Fruit fly (Drosophila melanogaster) whole organism, embryonic: Measurements from ENCODE around the gene CG13862.
A peak's percentile ranks its signal among the peaks of the same experiment; 100 is the strongest.
"Not testable (repeated sequence)": the region's sequence is repeated elsewhere in the genome, so short reads cannot be mapped to it uniquely, and the experiment has no call there.

Source experiments
- Adf1 ChIP-seq: fragments of 200-800 bp; sonication (Bioruptor generic); IDR thresholded peaks from 2 replicates; pipeline ENCODE4 v1.3.6; 2022; ENCODE audit warnings: missing biosample characterization, missing genetic modification characterization
- CG10147 ChIP-seq: fragments of 200-800 bp; sonication (Bioruptor generic); optimal IDR thresholded peaks from 2 replicates; lab custom pipeline; 2019; ENCODE audit warnings: missing biosample characterization, mild to moderate bottlenecking, missing genetic modification characterization, moderate library complexity
- CG12391 ChIP-seq: fragments of 200-800 bp; sonication (Bioruptor generic); optimal IDR thresholded peaks from 3 replicates; lab custom pipeline; 2018; ENCODE audit warnings: missing biosample characterization, mild to moderate bottlenecking, missing genetic modification characterization, moderate library complexity
- CG14667 ChIP-seq: fragments of 200-800 bp; sonication (Bioruptor generic); IDR thresholded peaks from 2 replicates; pipeline ENCODE4 v1.3.6; 2022; ENCODE audit warnings: missing biosample characterization, missing genetic modification characterization
- CG15479 ChIP-seq: fragments of 200-800 bp; sonication (Bioruptor generic); optimal IDR thresholded peaks from 3 replicates; lab custom pipeline; 2019; ENCODE audit warnings: missing biosample characterization, mild to moderate bottlenecking, missing genetic modification characterization, moderate library complexity
- CG17328 ChIP-seq: fragments of 200-800 bp; sonication (Bioruptor generic); IDR thresholded peaks from 2 replicates; pipeline ENCODE4 v1.3.6; 2022; ENCODE audit warnings: missing biosample characterization, missing genetic modification characterization
- CG17912 ChIP-seq: fragments of 200-800 bp; sonication (Bioruptor generic); optimal IDR thresholded peaks from 2 replicates; lab custom pipeline; 2018; ENCODE audit warnings: missing biosample characterization, mild to moderate bottlenecking, missing genetic modification characterization
- CG18262 ChIP-seq: fragments of 200-800 bp; optimal IDR thresholded peaks from 3 replicates; lab custom pipeline; 2019; ENCODE audit warnings: missing biosample characterization, mild to moderate bottlenecking, missing genetic modification characterization, moderate library complexity
- CG2202 ChIP-seq: fragments of 200-800 bp; sonication (Bioruptor generic); optimal IDR thresholded peaks from 2 replicates; lab custom pipeline; 2018; ENCODE audit warnings: missing biosample characterization, mild to moderate bottlenecking, missing genetic modification characterization
- CG2678 ChIP-seq: fragments of 200-800 bp; sonication (Bioruptor generic); optimal IDR thresholded peaks from 3 replicates; lab custom pipeline; 2019; ENCODE audit warnings: missing biosample characterization, mild to moderate bottlenecking, missing genetic modification characterization, moderate library complexity
- CG2712 ChIP-seq: fragments of 200-800 bp; optimal IDR thresholded peaks from 3 replicates; lab custom pipeline; 2019; ENCODE audit warnings: missing biosample characterization, mild to moderate bottlenecking, missing genetic modification characterization, moderate library complexity
- CG31224 ChIP-seq: fragments of 200-800 bp; sonication (Bioruptor generic); IDR thresholded peaks from 2 replicates; pipeline ENCODE4 v1.3.6; 2022; ENCODE audit warnings: missing biosample characterization, missing genetic modification characterization
- CG31441 ChIP-seq: fragments of 200-800 bp; sonication (Bioruptor generic); IDR thresholded peaks from 2 replicates; pipeline ENCODE4 v1.3.6; 2022; ENCODE audit warnings: missing biosample characterization, missing genetic modification characterization
- CG3163 ChIP-seq: fragments of 200-800 bp; sonication (Bioruptor generic); optimal IDR thresholded peaks from 3 replicates; lab custom pipeline; 2016; ENCODE audit warnings: missing biosample characterization, missing genetic modification characterization
- CG3281 ChIP-seq: fragments of 200-800 bp; sonication (Bioruptor generic); optimal IDR thresholded peaks from 3 replicates; lab custom pipeline; 2017; ENCODE audit warnings: missing biosample characterization, mild to moderate bottlenecking, missing genetic modification characterization
- CG3726 ChIP-seq: fragments of 200-800 bp; sonication (Bioruptor generic); IDR thresholded peaks from 3 replicates; pipeline ENCODE4, ENCODE4 v1.3.6; 2022; ENCODE audit warnings: missing biosample characterization, missing genetic modification characterization
- CG4424 ChIP-seq: fragments of 200-800 bp; sonication (Bioruptor generic); optimal IDR thresholded peaks from 3 replicates; lab custom pipeline; 2016; ENCODE audit warnings: missing biosample characterization, missing genetic modification characterization
- CG7271 ChIP-seq: fragments of 200-800 bp; sonication (Bioruptor generic); optimal IDR thresholded peaks from 2 replicates; lab custom pipeline; 2018; ENCODE audit warnings: missing biosample characterization, mild to moderate bottlenecking, missing genetic modification characterization, moderate library complexity
- CG8281 ChIP-seq: fragments of 200-800 bp; sonication (Bioruptor generic); optimal IDR thresholded peaks from 2 replicates; lab custom pipeline; 2018; ENCODE audit warnings: missing biosample characterization, mild to moderate bottlenecking, missing genetic modification characterization, moderate library complexity
- Dad ChIP-seq: fragments of 200-800 bp; sonication (Bioruptor generic); optimal IDR thresholded peaks from 3 replicates; lab custom pipeline; 2016; ENCODE audit warnings: missing biosample characterization, missing genetic modification characterization
- Dll ChIP-seq: fragments of 200-800 bp; sonication (Bioruptor generic); IDR thresholded peaks from 4 replicates; pipeline ENCODE4 v1.3.6; 2022; ENCODE audit warnings: missing biosample characterization, missing genetic modification characterization; ENCODE audit not compliant: partially characterized antibody
- GATAe ChIP-seq: fragments of 200-800 bp; sonication (Bioruptor generic); conservative IDR thresholded peaks from 2 replicates; pipeline ENCODE4 v1.3.6; 2022; ENCODE audit warnings: missing biosample characterization, missing genetic modification characterization
- Hand ChIP-seq: fragments of 200-800 bp; sonication (Bioruptor generic); optimal IDR thresholded peaks from 2 replicates; lab custom pipeline; 2017; ENCODE audit warnings: mild to moderate bottlenecking, missing biosample characterization, missing genetic modification reagents, missing genetic modification characterization
- Hr51 ChIP-seq, 2 experiments: fragments of 200-800 bp; sonication (Bioruptor generic); optimal IDR thresholded peaks; 2 replicates in 1 of 2; 3 replicates in 1 of 2; lab custom pipeline; 2016 to 2018; ENCODE audit warnings: missing biosample characterization in 2 of 2, missing genetic modification characterization in 2 of 2, mild to moderate bottlenecking in 1 of 2, moderate library complexity in 1 of 2
- Lpt ChIP-seq: fragments of >200 bp; optimal IDR thresholded peaks from 2 replicates; lab custom pipeline; 2018; ENCODE audit warnings: missing biosample characterization, missing genetic modification characterization
- MTF-1 ChIP-seq: fragments of 200-800 bp; sonication (Bioruptor generic); optimal IDR thresholded peaks from 2 replicates; lab custom pipeline; 2018; ENCODE audit warnings: missing biosample characterization, mild to moderate bottlenecking, missing genetic modification characterization, borderline replicate concordance
- NC2β ChIP-seq: fragments of 200-800 bp; sonication (Bioruptor generic); optimal IDR thresholded peaks from 2 replicates; lab custom pipeline; 2016; ENCODE audit warnings: missing biosample characterization, missing genetic modification characterization
- Sry-δ ChIP-seq: fragments of 200-800 bp; sonication (Bioruptor generic); optimal IDR thresholded peaks from 2 replicates; lab custom pipeline; 2016; ENCODE audit warnings: missing biosample characterization, missing genetic modification characterization
- ap ChIP-seq: fragments of 200-800 bp; sonication (Bioruptor generic); IDR thresholded peaks from 2 replicates; pipeline ENCODE4 v1.3.6; 2022; ENCODE audit warnings: missing biosample characterization, missing genetic modification characterization
- croc ChIP-seq: fragments of 200-800 bp; sonication (Bioruptor generic); conservative IDR thresholded peaks from 3 replicates; pipeline ENCODE4 v1.3.6; 2022; ENCODE audit warnings: missing biosample characterization, missing genetic modification characterization
- cwo ChIP-seq: fragments of 200-800 bp; sonication (Bioruptor generic); optimal IDR thresholded peaks from 3 replicates; lab custom pipeline; 2017; ENCODE audit warnings: missing biosample characterization, missing genetic modification characterization, mild to moderate bottlenecking, moderate library complexity, missing genetic modification reagents
- eve ChIP-seq, 2 experiments: fragments of >200 bp; optimal IDR thresholded peaks; 2 replicates each; lab custom pipeline; 2017; ENCODE audit warnings: missing biosample characterization in 2 of 2, missing genetic modification characterization in 2 of 2
- fd102C ChIP-seq: fragments of 200-800 bp; sonication (Bioruptor generic); optimal IDR thresholded peaks from 2 replicates; lab custom pipeline; 2018; ENCODE audit warnings: missing biosample characterization, mild to moderate bottlenecking, missing genetic modification characterization, moderate library complexity
- fd96Cb ChIP-seq: fragments of 200-800 bp; sonication (Bioruptor generic); optimal IDR thresholded peaks from 2 replicates; lab custom pipeline; 2018; ENCODE audit warnings: missing biosample characterization, mild to moderate bottlenecking, missing genetic modification characterization, moderate library complexity
- h ChIP-seq: fragments of >200 bp; optimal IDR thresholded peaks from 2 replicates; lab custom pipeline; 2017
- ham ChIP-seq: fragments of 200-800 bp; sonication (Bioruptor generic); IDR thresholded peaks from 2 replicates; pipeline ENCODE4 v1.3.6; 2022; ENCODE audit warnings: missing biosample characterization, missing genetic modification characterization
- lov ChIP-seq, 2 experiments: fragments of 200-800 bp in 1 of 2; fragments of >200 bp in 1 of 2; sonication (Bioruptor generic) in 1 of 2; IDR thresholded peaks in 1 of 2; optimal IDR thresholded peaks in 1 of 2; 2 replicates in 1 of 2; 3 replicates in 1 of 2; pipeline versions ENCODE4 v1.3.6 to Lab custom; 2017 to 2022; ENCODE audit warnings: missing biosample characterization in 1 of 2, missing genetic modification characterization in 1 of 2
- sens-2 ChIP-seq: fragments of 200-800 bp; sonication (Bioruptor generic); IDR thresholded peaks from 2 replicates; pipeline ENCODE4 v1.3.6; 2022; ENCODE audit warnings: missing biosample characterization, missing genetic modification characterization
- sob ChIP-seq: fragments of 200-800 bp; sonication (Bioruptor generic); IDR thresholded peaks from 2 replicates; pipeline ENCODE4 v1.3.6; 2022; ENCODE audit warnings: missing biosample characterization, missing genetic modification characterization
- vfl ChIP-seq: fragments of 200-800 bp; sonication (Bioruptor generic); optimal IDR thresholded peaks from 2 replicates; lab custom pipeline; 2016; ENCODE audit warnings: missing biosample characterization, missing genetic modification characterization

Gene CG13862

dm6 chr3R:22287470-22287869, 44.3 kb upstream of the CG13862 start (continued):
- TF ChIP-seq Dad (GFP tag; lab: Kevin White, UChicago) (no peak), Dll (GFP tag; lab: Robert Waterston, UW) (no peak), vfl (GFP tag; lab: Kevin White, UChicago) (no peak), CG14667 (GFP tag; lab: Robert Waterston, UW) (no peak), Sry-δ (no peak), lov (optimal IDR thresholded peaks at IDR 0.05; lab: Kevin White, UChicago) (no peak), lov (GFP tag; IDR thresholded peaks at IDR 0.05; lab: Robert Waterston, UW) (no peak), Hr51 (GFP tag; optimal IDR thresholded peaks at IDR 0.05; lab: Kevin White, UChicago) (peak in 1 of 2 experiments; percentile 17), CG3726 (GFP tag; lab: Robert Waterston, UW) (no peak)

DNA sequence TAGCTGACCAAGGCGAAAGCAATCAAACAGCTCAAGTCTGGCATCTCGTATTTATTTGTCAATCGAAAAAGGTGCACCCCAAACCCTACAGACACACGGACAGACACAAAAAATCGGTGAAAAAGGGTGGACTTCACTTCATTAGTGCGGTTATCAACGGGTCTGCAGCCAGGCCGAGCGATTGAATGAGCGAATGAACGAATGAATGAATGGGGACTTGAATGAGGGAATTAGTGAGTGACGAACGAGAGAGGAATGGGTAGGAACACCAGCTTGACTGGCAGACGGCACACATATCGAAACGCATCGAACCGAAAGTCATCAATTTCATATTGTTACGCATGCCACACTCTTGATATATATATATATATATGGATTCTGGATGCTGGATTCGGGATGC, 43.5 kb upstream of the CG13862 start:
- TF ChIP-seq CG8281, result peak; percentile 96
- no peak for TF ChIP-seq CG10147 (GFP tag; lab: Kevin White, UChicago)
- TF ChIP-seq Adf1, result no peak
- TF ChIP-seq NC2β (GFP tag; lab: Kevin White, UChicago), result no peak
- no peak for TF ChIP-seq CG7271 (tag; lab: Kevin White, UChicago)
- no peak for TF ChIP-seq CG17912 (GFP tag; lab: Kevin White, UChicago)

- TF ChIP-seq cwo (GFP tag; lab: Kevin White, UChicago); MTF-1 (GFP tag; lab: Kevin White, UChicago); ap (GFP tag; lab: Robert Waterston, UW): not testable (repeated sequence)
Observed at dm6 chr3R:22298505-22298904, 33.3 kb upstream of the CG13862 start, which contains the start of gene CG7084. TSS of gene CG7084 (plus strand) at chr3R:22298805.

DNA sequence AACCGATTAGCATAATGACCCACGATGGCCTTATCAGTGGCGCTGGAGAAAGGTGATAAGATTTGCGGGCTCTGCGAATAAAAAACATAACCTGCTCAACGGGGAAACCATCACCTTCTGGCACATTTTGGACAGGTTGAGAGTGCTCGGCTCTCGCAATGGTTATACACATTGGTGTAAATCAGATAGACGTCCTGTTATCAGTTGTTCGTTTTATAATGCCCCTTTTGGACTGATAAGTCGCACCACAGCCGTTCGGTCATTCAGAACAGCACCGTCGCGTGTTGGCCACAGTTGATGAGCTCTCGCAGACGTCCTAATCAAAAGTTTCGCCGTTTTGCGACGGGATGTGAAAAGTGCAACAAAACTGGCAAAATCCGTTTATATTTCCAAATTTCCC, 32.5 kb upstream of the CG13862 start:
- TF ChIP-seq ham, result peak; percentile 30; the same call in 1 of the 2 replicates
- peak; percentile 68 for TF ChIP-seq GATAe (GFP tag; lab: Robert Waterston, UW)

DNA sequence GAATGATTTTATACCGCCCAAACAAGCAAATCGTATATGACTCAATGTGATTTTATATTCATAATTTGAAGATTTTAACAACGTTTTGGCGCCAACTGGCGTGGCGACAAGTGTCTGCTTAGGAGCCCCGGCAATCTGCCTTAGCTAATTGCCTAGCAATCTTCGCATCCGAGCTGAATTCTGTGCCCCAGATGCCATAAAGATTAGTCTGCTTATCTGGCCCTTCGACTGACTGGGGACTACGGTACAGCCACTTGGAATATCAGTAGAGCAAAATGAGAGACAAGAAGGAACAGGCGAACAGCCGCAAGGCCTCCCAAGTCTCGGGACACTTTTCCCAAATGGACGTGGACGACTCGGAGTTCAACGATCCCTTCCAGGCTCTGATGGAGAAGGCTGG, 31.7 kb upstream of the CG13862 start:
- TF ChIP-seq sob, result 0 out of 2 replicates have a peak, but pooled peaks have one; percentile 13
- peak; percentile 8 for TF ChIP-seq CG2678 (tag; lab: Kevin White, UChicago)
- peak; percentile 65 for TF ChIP-seq CG31224 (GFP tag; lab: Robert Waterston, UW)
- TF ChIP-seq Lpt (GFP tag; lab: Kevin White, UChicago), result no peak

- TF ChIP-seq sens-2 (no peak), lov (optimal IDR thresholded peaks at IDR 0.05; lab: Kevin White, UChicago) (no peak), lov (GFP tag; IDR thresholded peaks at IDR 0.05; lab: Robert Waterston, UW) (0 out of 3 replicates have a peak, but pooled peaks have one; percentile 21)
Observed at dm6 chr3R:22323994-22324393, 7.8 kb upstream of the CG13862 start, which contains the start of gene CG34377. TSS of gene CG34377 (minus strand) at chr3R:22324094.

- TF ChIP-seq eve (GFP tag; optimal IDR thresholded peaks at IDR 0.05; lab: Kevin White, UChicago), result no peak
- peak; percentile 52 for TF ChIP-seq CG18262 (tag; lab: Kevin White, UChicago)
- no peak for TF ChIP-seq CG3163 (GFP tag; lab: Kevin White, UChicago)
- peak; percentile 40; the same call in 1 of the 2 replicates for TF ChIP-seq CG17328 (GFP tag; lab: Robert Waterston, UW)
- peak; percentile 13 for TF ChIP-seq CG12391 (tag; lab: Kevin White, UChicago)
- peak; percentile 34; the same call in 1 of the 2 replicates for TF ChIP-seq CG31441 (GFP tag; lab: Robert Waterston, UW)
- TF ChIP-seq CG15479, result no peak
- TF ChIP-seq fd102C, result no peak
- no peak for TF ChIP-seq CG3281 (GFP tag; lab: Kevin White, UChicago)
- TF ChIP-seq CG4424 (GFP tag; lab: Kevin White, UChicago), result no peak
- no peak for TF ChIP-seq Hand (GFP tag; lab: Kevin White, UChicago)
- TF ChIP-seq CG2712, result peak; percentile 53
- peak; percentile 15 for TF ChIP-seq CG2202 (tag; lab: Kevin White, UChicago)
- TF ChIP-seq h (lab: Kevin White, UChicago), result no peak
- peak; percentile 4 for TF ChIP-seq fd96Cb (tag; lab: Kevin White, UChicago)
- 0 out of 3 replicates have a peak, but pooled peaks have one; percentile 33 for TF ChIP-seq croc (GFP tag; lab: Robert Waterston, UW)
Observed at dm6 chr3R:22324736-22325135, 7.1 kb upstream of the CG13862 start.
